Worm (Caenorhabditis elegans): ENCODE results near the gene otpl-2.

Gene otpl-2

DNA sequence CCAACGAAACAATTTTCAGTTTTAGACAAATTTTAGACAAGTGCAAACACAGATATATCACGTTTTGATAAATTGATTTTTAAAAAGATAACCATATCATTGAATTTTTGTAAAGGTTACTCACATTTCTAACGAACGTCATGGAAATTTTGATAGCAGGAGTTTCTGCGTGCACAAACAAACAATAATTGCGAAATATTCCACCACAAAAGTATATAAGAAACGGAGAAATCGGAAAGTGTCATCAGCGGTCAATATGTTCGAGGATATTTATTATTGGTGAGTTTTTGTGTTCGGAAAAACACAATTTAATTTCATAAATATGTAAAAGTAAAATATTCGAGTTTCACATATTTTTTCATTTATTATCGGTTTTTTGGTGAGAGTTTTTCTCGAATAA is 39.3 kb upstream of the otpl-2 start, which contains the start of gene C49G7.7:
C49G7.7 (plus strand) TSS at position 174 of the 400 bp plus-strand sequence.
- TF ChIP-seq ceh-2 (tag; optimal IDR thresholded peaks at IDR 0.05) = no peak
- TF ChIP-seq ceh-48 (tag; optimal IDR thresholded peaks at IDR 0.05) = no peak
- TF ChIP-seq sdc-2 (tag; optimal IDR thresholded peaks at IDR 0.05) = no peak
- no peak for TF ChIP-seq unc-86 (tag; optimal IDR thresholded peaks at IDR 0.05)
- TF ChIP-seq fax-1 (tag; optimal IDR thresholded peaks at IDR 0.05) = no peak
- TF ChIP-seq Y22D7AL.16 (tag; optimal IDR thresholded peaks at IDR 0.05) = no peak
- no peak for TF ChIP-seq syd-9 (tag; optimal IDR thresholded peaks at IDR 0.05)

DNA sequence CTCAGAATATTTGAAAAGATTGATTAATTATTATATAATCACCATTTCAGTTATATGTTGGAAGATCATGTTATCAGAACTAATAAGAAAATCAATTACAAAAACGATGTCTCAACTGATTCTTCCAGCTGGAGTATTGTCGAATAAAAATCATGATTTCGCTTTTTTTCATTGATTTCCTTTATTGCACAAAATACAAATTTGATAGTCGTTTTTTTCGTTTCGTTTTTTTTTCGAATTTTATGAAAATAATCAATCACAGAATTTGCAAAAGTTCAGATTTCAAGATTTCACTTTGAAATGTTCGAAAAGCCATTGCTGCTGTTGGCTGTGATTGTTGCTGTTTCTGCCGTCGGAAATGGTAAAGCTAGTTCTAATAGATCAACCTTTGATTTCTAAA is 37.7 kb upstream of the otpl-2 start, which contains the start of gene C49G7.13:
C49G7.13 (plus strand) TSS at position 301 of the 400 bp plus-strand sequence.
- TF ChIP-seq hlh-13 (GFP tag; optimal IDR thresholded peaks at IDR 0.05) (no peak), ceh-24 (tag; optimal IDR thresholded peaks at IDR 0.05) (no peak), ref-2 (tag; optimal IDR thresholded peaks at IDR 0.05) (no peak), hlh-6 (tag; optimal IDR thresholded peaks at IDR 0.05) (no peak), unc-42 (tag; optimal IDR thresholded peaks at IDR 0.05) (no peak), ttx-3 (tag; optimal IDR thresholded peaks at IDR 0.05) (no peak), ceh-34 (tag; optimal IDR thresholded peaks at IDR 0.05) (no peak), ceh-22 (tag; optimal IDR thresholded peaks at IDR 0.05) (no peak), zip-5 (tag; optimal IDR thresholded peaks at IDR 0.05) (no peak), ceh-18 (tag; optimal IDR thresholded peaks at IDR 0.05) (no peak), syd-9 (tag; optimal IDR thresholded peaks at IDR 0.05) (no peak), ceh-2 (tag; optimal IDR thresholded peaks at IDR 0.05) (no peak), hlh-8 (tag; optimal IDR thresholded peaks at IDR 0.05) (no peak), ama-1 (optimal IDR thresholded peaks at IDR 0.05) (no peak), ahr-1 (tag; optimal IDR thresholded peaks at IDR 0.05) (no peak)

DNA sequence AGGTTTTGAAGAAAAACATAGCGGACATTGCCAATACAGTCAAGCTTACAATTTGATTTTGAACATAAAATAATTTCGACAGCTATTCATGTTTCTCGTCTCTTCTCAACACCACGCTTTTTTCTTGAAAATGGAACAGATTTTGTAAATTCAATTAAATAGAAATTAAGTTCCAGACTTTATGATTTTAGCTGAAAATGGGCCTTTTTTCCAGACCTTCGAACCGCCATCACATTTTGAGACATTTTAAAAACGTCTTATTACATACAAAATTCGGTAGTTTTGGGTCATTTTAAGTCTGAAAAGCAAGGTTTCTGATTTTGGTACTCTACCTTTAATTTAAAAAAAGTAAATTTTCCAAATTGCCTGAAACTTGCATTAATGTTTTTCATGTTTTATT is 35.4 kb upstream of the otpl-2 start, which contains the start of gene C49G7.12:
C49G7.12 (plus strand) TSS at position 301 of the 400 bp plus-strand sequence.
- no peak for TF ChIP-seq elt-2 (tag; optimal IDR thresholded peaks at IDR 0.05)
- TF ChIP-seq lin-11 (tag; optimal IDR thresholded peaks at IDR 0.05) = no peak
- TF ChIP-seq ttx-3 (tag; optimal IDR thresholded peaks at IDR 0.05) = no peak
- TF ChIP-seq ahr-1 (tag; optimal IDR thresholded peaks at IDR 0.05) = no peak
- TF ChIP-seq ceh-9 (tag; optimal IDR thresholded peaks at IDR 0.05) = no peak
- no peak for TF ChIP-seq ceh-2 (tag; optimal IDR thresholded peaks at IDR 0.05)
- no peak for TF ChIP-seq ceh-18 (tag; optimal IDR thresholded peaks at IDR 0.05)
- no peak for TF ChIP-seq unc-55 (GFP tag; optimal IDR thresholded peaks at IDR 0.05)
- no peak for TF ChIP-seq gmeb-2 (tag; optimal IDR thresholded peaks at IDR 0.05)
- TF ChIP-seq pax-1 (tag; optimal IDR thresholded peaks at IDR 0.05) = no peak
- TF ChIP-seq hlh-6 (tag; optimal IDR thresholded peaks at IDR 0.05) = no peak
- no peak for TF ChIP-seq ceh-14 (tag; optimal IDR thresholded peaks at IDR 0.05)
- TF ChIP-seq elt-4 (tag; optimal IDR thresholded peaks at IDR 0.05) = no peak
- TF ChIP-seq madf-2 (tag; optimal IDR thresholded peaks at IDR 0.05) = no peak
- no peak for TF ChIP-seq nfya-1 (tag; optimal IDR thresholded peaks at IDR 0.05)

DNA sequence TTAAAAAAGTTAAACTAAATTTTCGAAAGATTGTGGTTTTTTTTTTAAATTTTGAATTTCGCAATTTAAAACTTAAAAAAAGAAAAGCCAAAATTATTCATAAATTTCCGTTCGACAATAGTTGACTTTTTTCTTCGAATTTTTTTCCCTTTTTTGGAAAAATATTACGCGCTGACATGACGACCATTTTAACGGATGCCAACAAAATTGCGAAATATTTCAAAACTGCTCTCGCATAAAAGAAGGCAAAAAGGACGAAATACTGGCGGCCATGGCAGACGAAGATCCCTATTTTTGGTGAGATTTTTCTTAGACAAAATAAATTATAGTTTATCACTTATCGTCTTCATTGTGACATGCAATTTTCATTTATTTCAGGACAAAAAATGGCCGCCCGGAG is 35.0 kb upstream of the otpl-2 start:
- TF ChIP-seq unc-3 (GFP tag; conservative IDR thresholded peaks at IDR 0.05) = no peak
- no peak for TF ChIP-seq unc-3 (tag; optimal IDR thresholded peaks at IDR 0.05)
- TF ChIP-seq ets-4 (tag; optimal IDR thresholded peaks at IDR 0.05) = no peak
- TF ChIP-seq dve-1 (tag; optimal IDR thresholded peaks at IDR 0.05) = no peak
- no peak for TF ChIP-seq pros-1 (tag; optimal IDR thresholded peaks at IDR 0.05)
- no peak for TF ChIP-seq nhr-232 (tag; optimal IDR thresholded peaks at IDR 0.05)
- TF ChIP-seq C38D4.7 (GFP tag; optimal IDR thresholded peaks at IDR 0.05) = no peak
- TF ChIP-seq fkh-10 (GFP tag; optimal IDR thresholded peaks at IDR 0.05) = no peak
- TF ChIP-seq ceh-34 (tag; optimal IDR thresholded peaks at IDR 0.05) = no peak
- TF ChIP-seq hlh-8 (tag; optimal IDR thresholded peaks at IDR 0.05) = no peak
- no peak for TF ChIP-seq ceh-24 (tag; optimal IDR thresholded peaks at IDR 0.05)
- TF ChIP-seq nhr-11 (tag; optimal IDR thresholded peaks at IDR 0.05) = no peak
- TF ChIP-seq gmeb-2 (tag; optimal IDR thresholded peaks at IDR 0.05) = no peak
- TF ChIP-seq unc-86 (tag; optimal IDR thresholded peaks at IDR 0.05) = no peak
- no peak for TF ChIP-seq ceh-18 (tag; optimal IDR thresholded peaks at IDR 0.05)
